Fruit fly (Drosophila melanogaster) whole organism, wandering third instar larva: ENCODE data around the gene CG8813.

Source experiments
- CG32264 ChIP-seq: fragments of 200-800 bp; sonication (Bioruptor generic); optimal IDR thresholded peaks from 2 replicates; lab custom pipeline; 2016; ENCODE audit warnings: missing biosample characterization, missing genetic modification characterization
- CG9705 ChIP-seq: fragments of 200-800 bp; sonication (Bioruptor generic); optimal IDR thresholded peaks from 2 replicates; lab custom pipeline; 2018; ENCODE audit warnings: missing biosample characterization, mild to moderate bottlenecking, missing genetic modification characterization
- CrebA ChIP-seq: fragments of 200-800 bp; sonication (Bioruptor generic); optimal IDR thresholded peaks from 2 replicates; lab custom pipeline; 2016; ENCODE audit warnings: missing biosample characterization, mild to moderate bottlenecking, missing genetic modification characterization, borderline replicate concordance
- Dif ChIP-seq: fragments of 200-275, 200-300 bp; sonication (Bioruptor generic); optimal IDR thresholded peaks from 2 replicates; lab custom pipeline; 2018; ENCODE audit warnings: missing biosample characterization, missing genetic modification characterization; ENCODE audit not compliant: partially characterized antibody
- GATAd ChIP-seq: sonication (Bioruptor generic); optimal IDR thresholded peaks from 2 replicates; lab custom pipeline; 2016; ENCODE audit warnings: missing biosample characterization, missing genetic modification characterization
- HLH106 ChIP-seq: fragments of 200-800 bp; optimal IDR thresholded peaks from 3 replicates; lab custom pipeline; 2019; ENCODE audit warnings: missing biosample characterization, mild to moderate bottlenecking, missing genetic modification characterization, moderate library complexity
- Hnf4 ChIP-seq: fragments of 200-800 bp; sonication (Bioruptor generic); optimal IDR thresholded peaks from 2 replicates; lab custom pipeline; 2016; ENCODE audit warnings: missing biosample characterization, mild to moderate bottlenecking, missing genetic modification characterization
- Hr78 ChIP-seq: fragments of >200 bp; optimal IDR thresholded peaks from 2 replicates; lab custom pipeline; 2017; ENCODE audit warnings: missing biosample characterization, missing genetic modification characterization
- Hr83 ChIP-seq: fragments of 200-300 bp; sonication (Bioruptor generic); optimal IDR thresholded peaks from 2 replicates; lab custom pipeline; 2016; ENCODE audit warnings: missing biosample characterization, mild to moderate bottlenecking, missing genetic modification characterization, moderate library complexity; ENCODE audit not compliant: poor library complexity, severe bottlenecking
- Jra ChIP-seq: sonication (Bioruptor generic); optimal IDR thresholded peaks from 2 replicates; lab custom pipeline; 2016; ENCODE audit warnings: missing biosample characterization, missing genetic modification characterization
- Mio ChIP-seq: sonication (Bioruptor generic); optimal IDR thresholded peaks from 2 replicates; lab custom pipeline; 2016; ENCODE audit warnings: missing biosample characterization, missing genetic modification characterization
- Myc ChIP-seq: fragments of >200 bp; optimal IDR thresholded peaks from 2 replicates; lab custom pipeline; 2017
- N ChIP-seq: fragments of >200 bp; optimal IDR thresholded peaks from 2 replicates; lab custom pipeline; 2018; ENCODE audit warnings: missing biosample characterization, missing external identifiers, missing genetic modification characterization
- OdsH ChIP-seq: fragments of 200-800 bp; sonication (Bioruptor generic); optimal IDR thresholded peaks from 2 replicates; lab custom pipeline; 2016; ENCODE audit warnings: missing biosample characterization, mild to moderate bottlenecking, missing genetic modification characterization
- Rel ChIP-seq, 2 experiments: fragments of 200-800 bp; sonication (Bioruptor generic) in 1 of 2; optimal IDR thresholded peaks; 2 replicates in 1 of 2; 3 replicates in 1 of 2; lab custom pipeline; 2016 to 2019; ENCODE audit warnings: mild to moderate bottlenecking in 2 of 2, missing biosample characterization in 2 of 2, missing genetic modification characterization in 2 of 2, moderate library complexity in 1 of 2
- Sp1 ChIP-seq: fragments of 200-800 bp; sonication (Bioruptor generic); optimal IDR thresholded peaks from 3 replicates; lab custom pipeline; 2019; ENCODE audit warnings: missing biosample characterization, mild to moderate bottlenecking, missing genetic modification characterization, moderate library complexity
- br ChIP-seq: fragments of 200-800 bp; sonication (Bioruptor generic); optimal IDR thresholded peaks from 2 replicates; lab custom pipeline; 2016; ENCODE audit warnings: missing biosample characterization, missing genetic modification characterization
- brk ChIP-seq: fragments of 200-800 bp; sonication (Bioruptor generic); optimal IDR thresholded peaks from 2 replicates; lab custom pipeline; 2016; ENCODE audit warnings: missing biosample characterization, mild to moderate bottlenecking, missing genetic modification characterization
- dl ChIP-seq, 2 experiments: fragments of 175-275, 200-275 bp in 1 of 2; fragments of 200-275 bp in 1 of 2; sonication (Bioruptor generic); optimal IDR thresholded peaks; lab custom pipeline; 2018; ENCODE audit warnings: mild to moderate bottlenecking in 2 of 2, missing biosample characterization in 2 of 2, missing genetic modification characterization in 2 of 2, moderate library complexity in 2 of 2; ENCODE audit not compliant: partially characterized antibody in 2 of 2, insufficient read depth in 1 of 2
- dmrt93B ChIP-seq: fragments of 200-800 bp; sonication (Bioruptor generic); optimal IDR thresholded peaks from 2 replicates; lab custom pipeline; 2018; ENCODE audit warnings: missing biosample characterization, mild to moderate bottlenecking, missing genetic modification characterization
- dsf ChIP-seq: sonication (Bioruptor generic); optimal IDR thresholded peaks from 2 replicates; lab custom pipeline; 2016; ENCODE audit warnings: missing biosample characterization, missing genetic modification characterization, borderline replicate concordance
- ey ChIP-seq: fragments of 200-800 bp; sonication (Bioruptor generic); optimal IDR thresholded peaks from 2 replicates; lab custom pipeline; 2016; ENCODE audit warnings: missing biosample characterization, missing genetic modification characterization
- foxo ChIP-seq, 2 experiments: fragments of 200-800 bp; sonication (Bioruptor generic); optimal IDR thresholded peaks; 2 replicates in 1 of 2; 3 replicates in 1 of 2; lab custom pipeline; 2016 to 2017; ENCODE audit warnings: missing biosample characterization in 2 of 2, missing genetic modification characterization in 2 of 2
- fru ChIP-seq: fragments of 200-800 bp; sonication (Bioruptor generic); optimal IDR thresholded peaks from 3 replicates; lab custom pipeline; 2016; ENCODE audit warnings: missing biosample characterization, mild to moderate bottlenecking, missing genetic modification characterization
- h ChIP-seq: fragments of 200-800 bp; sonication (Bioruptor generic); optimal IDR thresholded peaks from 3 replicates; lab custom pipeline; 2016; ENCODE audit warnings: missing biosample characterization, mild to moderate bottlenecking, missing genetic modification characterization
- jim ChIP-seq: fragments of 175-275, 200-325 bp; sonication (Bioruptor generic); optimal IDR thresholded peaks from 2 replicates; lab custom pipeline; 2016; ENCODE audit warnings: missing biosample characterization, mild to moderate bottlenecking, missing genetic modification characterization
- lola ChIP-seq: fragments of >200 bp; optimal IDR thresholded peaks from 2 replicates; lab custom pipeline; 2017; ENCODE audit warnings: missing biosample characterization, missing genetic modification characterization
- pan ChIP-seq: fragments of >200 bp; optimal IDR thresholded peaks from 2 replicates; lab custom pipeline; 2017
- psq ChIP-seq: fragments of 200-800 bp; sonication (Bioruptor generic); optimal IDR thresholded peaks from 3 replicates; lab custom pipeline; 2017; ENCODE audit warnings: missing biosample characterization, mild to moderate bottlenecking, missing genetic modification characterization, moderate library complexity
- rgr ChIP-seq: fragments of 200-800 bp; sonication (Bioruptor generic); optimal IDR thresholded peaks from 3 replicates; lab custom pipeline; 2016; ENCODE audit warnings: missing biosample characterization, mild to moderate bottlenecking, missing genetic modification characterization
- sage ChIP-seq: fragments of 200-800 bp; sonication (Bioruptor generic); optimal IDR thresholded peaks from 2 replicates; lab custom pipeline; 2016; ENCODE audit warnings: missing biosample characterization, mild to moderate bottlenecking, missing genetic modification characterization
- sv ChIP-seq: fragments of 200-800 bp; sonication (Bioruptor generic); optimal IDR thresholded peaks from 3 replicates; lab custom pipeline; 2016; ENCODE audit warnings: missing biosample characterization, missing genetic modification characterization
- tai ChIP-seq: sonication (Bioruptor generic); optimal IDR thresholded peaks from 2 replicates; lab custom pipeline; 2016; ENCODE audit warnings: missing biosample characterization, missing genetic modification characterization
- usp ChIP-seq: fragments of >200 bp; optimal IDR thresholded peaks from 2 replicates; lab custom pipeline; 2017; ENCODE audit warnings: missing biosample characterization, missing genetic modification characterization
- woc ChIP-seq: sonication (Bioruptor generic); optimal IDR thresholded peaks from 2 replicates; lab custom pipeline; 2016; ENCODE audit warnings: missing biosample characterization, mild to moderate bottlenecking, missing genetic modification characterization

The CG8813 gene

dm6 chr2L:2873729-2874127 is 4.3 kb downstream of the CG8813 start:
- TF ChIP-seq ey, result no peak
- no peak for TF ChIP-seq usp (GFP tag; lab: Kevin White, UChicago)
- peak; percentile 29 for TF ChIP-seq woc (GFP tag; lab: Kevin White, UChicago)
- no peak for TF ChIP-seq rgr (GFP tag; lab: Kevin White, UChicago)
- no peak for TF ChIP-seq Hnf4 (GFP tag; lab: Kevin White, UChicago)
- no peak for TF ChIP-seq N (GFP tag; lab: Kevin White, UChicago)
- TF ChIP-seq dsf (GFP tag; lab: Kevin White, UChicago), result no peak

DNA sequence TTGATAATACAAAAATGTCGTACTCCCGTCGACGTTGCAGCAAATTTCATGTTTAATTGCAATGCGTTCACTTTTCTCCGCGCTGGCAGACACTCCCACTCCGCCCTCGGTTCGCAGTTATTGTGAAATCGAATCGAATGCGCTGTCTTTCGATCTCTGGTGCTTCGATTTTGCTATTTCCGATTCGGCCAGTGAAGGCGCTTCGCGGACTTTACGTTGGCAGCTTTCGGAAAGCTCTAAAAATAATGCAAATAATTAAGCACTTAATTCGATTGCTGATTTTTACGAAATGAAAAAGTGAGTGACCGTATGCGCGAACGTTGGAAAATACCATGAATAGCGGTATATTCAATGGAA is 4.7 kb downstream of the CG8813 start, which contains the start of gene Ifrd1:
Gene Ifrd1, minus strand, starts transcription at position 305 of the 357 bp plus-strand sequence.
- TF ChIP-seq psq (no peak), sage (no peak), fru (no peak), pan (lab: Kevin White, UChicago) (no peak), CG32264 (GFP tag; lab: Kevin White, UChicago) (no peak), rgr (GFP tag; lab: Kevin White, UChicago) (no peak), Rel (GFP tag; optimal IDR thresholded peaks at IDR 0.05; lab: Kevin White, UChicago) (no peak), Rel (tag; optimal IDR thresholded peaks at IDR 0.05; lab: Kevin White, UChicago) (no peak)

- TF ChIP-seq dmrt93B (GFP tag; lab: Kevin White, UChicago), result peak; percentile 68
- peak; percentile 76 for TF ChIP-seq woc (GFP tag; lab: Kevin White, UChicago)
- no peak for TF ChIP-seq Myc (lab: Kevin White, UChicago)
- no peak for TF ChIP-seq tai
- TF ChIP-seq ey, result peak; percentile 51
- peak in 1 of 2 experiments; percentile 31 for TF ChIP-seq dl (GFP tag; optimal IDR thresholded peaks at IDR 0.05; lab: Kevin White, UChicago; ENCODE audit: insufficient read depth in 1 of 2, partially characterized antibody in 2 of 2)
- peak; percentile 42 for TF ChIP-seq sage
- TF ChIP-seq br (GFP tag; lab: Kevin White, UChicago), result peak; percentile 23
- TF ChIP-seq foxo (GFP tag; optimal IDR thresholded peaks at IDR 0.05; lab: Kevin White, UChicago), result peak in 1 of 2 experiments; percentile 78
- no peak for TF ChIP-seq N (GFP tag; lab: Kevin White, UChicago)
- TF ChIP-seq Rel (GFP tag; optimal IDR thresholded peaks at IDR 0.05; lab: Kevin White, UChicago), result peak; percentile 71
- peak; percentile 88 for TF ChIP-seq Rel (tag; optimal IDR thresholded peaks at IDR 0.05; lab: Kevin White, UChicago)
- peak; percentile 48 for TF ChIP-seq Sp1
- peak; percentile 64 for TF ChIP-seq fru
- peak; percentile 68 for TF ChIP-seq psq
- TF ChIP-seq h (GFP tag; lab: Kevin White, UChicago), result peak; percentile 57
- peak; percentile 88 for TF ChIP-seq Hnf4 (GFP tag; lab: Kevin White, UChicago)
- TF ChIP-seq Hr83 (GFP tag; lab: Kevin White, UChicago), result peak; percentile 47
- TF ChIP-seq pan (lab: Kevin White, UChicago), result no peak
- peak; percentile 51 for TF ChIP-seq OdsH (GFP tag; lab: Kevin White, UChicago)
- TF ChIP-seq brk (GFP tag; lab: Kevin White, UChicago), result peak; percentile 68
- no peak for TF ChIP-seq Hr78 (GFP tag; lab: Kevin White, UChicago)
- peak; percentile 43 for TF ChIP-seq sv (GFP tag; lab: Kevin White, UChicago)
- no peak for TF ChIP-seq lola (GFP tag; lab: Kevin White, UChicago)
- TF ChIP-seq CG9705 (GFP tag; lab: Kevin White, UChicago), result peak; percentile 28
- peak; percentile 42 for TF ChIP-seq Jra (GFP tag; lab: Kevin White, UChicago)
- peak; percentile 46 for TF ChIP-seq dsf (GFP tag; lab: Kevin White, UChicago)
- peak; percentile 58 for TF ChIP-seq rgr (GFP tag; lab: Kevin White, UChicago)
- peak; percentile 31 for TF ChIP-seq Dif (GFP tag; lab: Kevin White, UChicago)
- peak; percentile 74 for TF ChIP-seq HLH106 (tag; lab: Kevin White, UChicago)
Observed at dm6 chr2L:2874542-2875194, 5.2 kb downstream of the CG8813 start, which contains the start of gene CG8814. TSS of gene CG8814 (plus strand) at chr2L:2874890.

DNA sequence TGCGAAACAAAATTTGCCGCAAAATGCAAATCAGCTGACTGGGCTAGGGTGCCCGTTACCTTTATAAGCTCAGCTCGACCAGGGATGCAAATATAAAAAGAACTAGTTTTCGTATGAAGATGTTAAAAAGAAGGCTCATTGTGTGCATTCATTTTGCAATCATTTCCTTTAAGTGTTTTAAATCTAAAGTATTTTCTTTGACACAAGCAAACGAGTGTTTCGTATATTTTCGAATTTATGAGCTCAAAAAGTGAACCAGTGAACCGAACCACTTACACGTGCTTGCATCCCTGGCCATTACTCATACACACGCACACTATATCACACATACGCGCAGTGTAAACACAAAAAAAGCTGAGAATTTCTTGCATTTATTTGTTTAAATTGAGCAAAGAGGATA is 8.7 kb downstream of the CG8813 start, which contains the start of the genes Prx6a and Sbat:
Gene Prx6a, minus strand, starts transcription at position 45 of the 400 bp plus-strand sequence.
Gene Sbat, plus strand, starts transcription at position 157 of the 400 bp plus-strand sequence.
- TF ChIP-seq sage, result no peak
- peak; percentile 86 for TF ChIP-seq woc (GFP tag; lab: Kevin White, UChicago)
- no peak for TF ChIP-seq usp (GFP tag; lab: Kevin White, UChicago)
- TF ChIP-seq Hr78 (GFP tag; lab: Kevin White, UChicago), result no peak
- no peak for TF ChIP-seq dsf (GFP tag; lab: Kevin White, UChicago)
- no peak for TF ChIP-seq sv (GFP tag; lab: Kevin White, UChicago)
- peak; percentile 26 for TF ChIP-seq psq
- TF ChIP-seq fru, result peak; percentile 77
- TF ChIP-seq rgr (GFP tag; lab: Kevin White, UChicago), result peak; percentile 79
- no peak for TF ChIP-seq jim (GFP tag; lab: Kevin White, UChicago)
- no peak for TF ChIP-seq Mio (GFP tag; lab: Kevin White, UChicago)
- TF ChIP-seq GATAd, result no peak
- TF ChIP-seq Jra (GFP tag; lab: Kevin White, UChicago), result peak; percentile 49
- TF ChIP-seq dmrt93B (GFP tag; lab: Kevin White, UChicago), result peak; percentile 59
- TF ChIP-seq OdsH (GFP tag; lab: Kevin White, UChicago), result peak; percentile 50
- TF ChIP-seq foxo (GFP tag; optimal IDR thresholded peaks at IDR 0.05; lab: Kevin White, UChicago), result peak in 1 of 2 experiments; percentile 73
- no peak for TF ChIP-seq N (GFP tag; lab: Kevin White, UChicago)
- peak; percentile 81 for TF ChIP-seq h (GFP tag; lab: Kevin White, UChicago)
- no peak for TF ChIP-seq dl (GFP tag; optimal IDR thresholded peaks at IDR 0.05; lab: Kevin White, UChicago; ENCODE audit: insufficient read depth in 1 of 2, partially characterized antibody in 2 of 2)
- TF ChIP-seq brk (GFP tag; lab: Kevin White, UChicago), result no peak
- TF ChIP-seq lola (GFP tag; lab: Kevin White, UChicago), result no peak
- TF ChIP-seq CG9705 (GFP tag; lab: Kevin White, UChicago), result peak; percentile 83
- TF ChIP-seq Hr83 (GFP tag; lab: Kevin White, UChicago), result no peak
- no peak for TF ChIP-seq CG32264 (GFP tag; lab: Kevin White, UChicago)
- TF ChIP-seq Hnf4 (GFP tag; lab: Kevin White, UChicago), result peak; percentile 70
- TF ChIP-seq tai, result no peak
- peak; percentile 70 for TF ChIP-seq br (GFP tag; lab: Kevin White, UChicago)
- TF ChIP-seq CrebA (GFP tag; lab: Kevin White, UChicago), result no peak
- TF ChIP-seq Myc (lab: Kevin White, UChicago), result peak; percentile 4
